Fruit fly (Drosophila melanogaster) S2 (cell line): ENCODE data around the gene RpLP1.
A peak's percentile ranks its signal among the peaks of the same experiment; 100 is the strongest.

Source experiments
- CG8478 ChIP-seq: fragments of >200 bp; optimal IDR thresholded peaks from 2 replicates; lab custom pipeline; 2018
- CTCF ChIP-seq, 2 experiments: fragments of >200 bp; optimal IDR thresholded peaks; 2 replicates each; lab custom pipeline; 2018

Gene RpLP1

DNA sequence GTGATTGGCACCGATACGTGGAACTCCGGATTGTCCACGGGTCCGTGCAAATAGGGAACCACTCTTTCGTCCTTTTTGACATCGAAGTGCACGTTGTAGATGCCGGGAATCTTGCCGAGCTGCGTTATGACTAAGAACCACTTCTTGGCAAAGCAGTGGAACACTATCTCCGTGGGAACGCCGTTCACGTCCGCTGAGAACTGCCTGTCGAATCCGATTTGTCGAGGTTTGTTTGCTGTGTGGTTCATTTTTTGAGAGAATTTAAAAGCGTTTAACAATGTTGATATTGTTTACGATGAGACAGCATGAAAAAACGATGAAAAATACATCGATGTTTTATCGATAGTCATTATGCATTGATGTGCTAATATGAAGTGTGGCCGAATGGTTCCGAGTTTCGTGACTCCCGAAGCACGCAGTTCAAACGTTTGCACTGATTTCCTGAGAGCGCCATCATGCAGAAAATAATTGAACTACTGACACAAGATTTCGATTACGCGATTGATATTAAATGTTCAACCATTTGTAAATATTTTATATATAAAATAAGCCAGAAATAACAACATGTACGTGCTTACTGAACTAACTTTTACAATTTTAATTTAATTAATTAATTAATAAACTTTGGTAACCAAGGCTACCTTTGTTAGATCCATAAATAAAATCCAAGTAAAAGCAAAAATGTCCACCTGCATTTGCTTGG lies 1.5 kb downstream of the RpLP1 start, which contains the start of the genes CG11885 and CG13692:
Gene CG11885, minus strand, starts transcription at position 332 of the 703 bp plus-strand sequence.
Gene CG13692, plus strand, starts transcription at position 653 of the 703 bp plus-strand sequence.
- TF ChIP-seq CTCF (optimal IDR thresholded peaks at IDR 0.05; lab: Kevin White, UChicago) (peak; percentile 92 to 94), CG8478 (lab: Kevin White, UChicago) (no peak)

- no peak for TF ChIP-seq CG8478 (lab: Kevin White, UChicago)
- no peak for TF ChIP-seq CTCF (optimal IDR thresholded peaks at IDR 0.05; lab: Kevin White, UChicago)
Observed at dm6 chr2L:422573-422972, 2.8 kb downstream of the RpLP1 start, which contains the start of gene BBS8. Gene BBS8, plus strand, starts transcription at chr2L:422873.

DNA sequence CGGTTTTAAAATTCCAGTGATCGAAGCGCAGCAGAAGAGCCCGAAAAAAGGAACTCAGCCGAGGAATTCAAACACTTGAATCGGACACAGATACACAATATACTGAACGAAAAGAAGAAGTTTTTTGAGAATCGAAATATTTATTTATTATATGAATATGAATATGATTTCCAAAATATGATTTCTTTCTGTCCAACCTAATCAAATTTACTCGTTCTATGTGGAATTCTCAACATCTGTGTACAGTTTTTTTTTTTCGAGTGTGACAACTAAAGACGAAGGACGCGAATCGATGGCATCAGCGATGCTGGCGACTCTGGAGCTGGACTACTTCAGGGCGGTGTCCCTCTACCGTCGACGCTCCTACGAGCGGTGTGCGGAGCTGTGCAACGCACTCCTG lies 3.4 kb downstream of the RpLP1 start:
- TF ChIP-seq CTCF (optimal IDR thresholded peaks at IDR 0.05; lab: Kevin White, UChicago) (no peak), CG8478 (lab: Kevin White, UChicago) (no peak)

DNA sequence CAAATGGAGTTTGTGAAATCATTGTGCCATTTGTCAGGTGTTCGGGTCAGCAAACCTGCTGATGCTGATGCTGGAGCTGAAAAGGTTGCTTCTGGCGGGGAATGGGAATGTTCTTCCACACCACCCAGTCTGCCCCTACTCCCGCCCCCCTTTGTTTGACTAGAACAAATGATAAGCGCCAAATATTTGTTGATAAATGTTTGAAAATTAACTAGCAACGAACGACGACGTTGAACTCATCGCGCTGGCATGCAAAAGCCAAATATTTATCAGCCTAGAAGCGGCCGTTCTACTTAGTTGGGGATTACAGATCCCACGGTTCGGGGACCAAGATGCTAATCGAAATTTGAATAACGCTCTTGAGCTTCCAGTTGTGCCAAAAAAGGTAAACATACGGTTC lies 5.7 kb downstream of the RpLP1 start:
- TF ChIP-seq CG8478 (lab: Kevin White, UChicago), result no peak
- no peak for TF ChIP-seq CTCF (optimal IDR thresholded peaks at IDR 0.05; lab: Kevin White, UChicago)

- TF ChIP-seq CG8478 (lab: Kevin White, UChicago) (no peak), CTCF (optimal IDR thresholded peaks at IDR 0.05; lab: Kevin White, UChicago) (no peak)
Observed at dm6 chr2L:426449-426848, 6.7 kb downstream of the RpLP1 start.

dm6 chr2L:427338-428234 lies 7.8 kb downstream of the RpLP1 start:
- TF ChIP-seq CG8478 (lab: Kevin White, UChicago), result no peak
- TF ChIP-seq CTCF (optimal IDR thresholded peaks at IDR 0.05; lab: Kevin White, UChicago), result no peak

DNA sequence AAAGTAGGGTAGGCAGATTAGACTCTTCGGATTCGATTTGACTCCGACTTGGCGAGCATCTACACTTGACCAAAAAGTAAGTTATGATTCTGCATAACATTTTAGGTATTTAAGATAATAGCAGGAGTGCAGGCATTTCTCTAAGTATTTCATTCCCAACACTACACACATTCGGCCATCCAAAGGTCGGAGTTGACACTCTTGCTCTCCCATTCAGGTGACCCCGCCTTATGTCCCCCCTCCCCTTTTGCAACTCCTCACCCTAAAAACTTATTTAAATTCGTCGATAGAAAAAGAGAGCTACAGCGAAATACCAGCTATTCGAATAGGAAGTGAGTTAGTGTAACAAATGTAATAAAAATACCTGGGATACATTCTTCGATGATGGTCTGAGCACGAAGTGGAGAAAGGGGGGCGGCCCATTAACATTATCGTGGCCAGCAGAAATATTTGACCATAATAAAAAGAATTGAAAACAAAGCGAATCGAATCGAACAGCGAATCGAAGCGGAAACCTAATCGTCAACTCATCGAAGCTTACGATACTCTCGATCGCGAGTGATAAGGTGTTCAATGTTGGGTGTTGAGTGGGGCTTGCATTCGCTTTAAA lies 8.7 kb downstream of the RpLP1 start:
- TF ChIP-seq CG8478 (lab: Kevin White, UChicago) (no peak), CTCF (optimal IDR thresholded peaks at IDR 0.05; lab: Kevin White, UChicago) (no peak)

DNA sequence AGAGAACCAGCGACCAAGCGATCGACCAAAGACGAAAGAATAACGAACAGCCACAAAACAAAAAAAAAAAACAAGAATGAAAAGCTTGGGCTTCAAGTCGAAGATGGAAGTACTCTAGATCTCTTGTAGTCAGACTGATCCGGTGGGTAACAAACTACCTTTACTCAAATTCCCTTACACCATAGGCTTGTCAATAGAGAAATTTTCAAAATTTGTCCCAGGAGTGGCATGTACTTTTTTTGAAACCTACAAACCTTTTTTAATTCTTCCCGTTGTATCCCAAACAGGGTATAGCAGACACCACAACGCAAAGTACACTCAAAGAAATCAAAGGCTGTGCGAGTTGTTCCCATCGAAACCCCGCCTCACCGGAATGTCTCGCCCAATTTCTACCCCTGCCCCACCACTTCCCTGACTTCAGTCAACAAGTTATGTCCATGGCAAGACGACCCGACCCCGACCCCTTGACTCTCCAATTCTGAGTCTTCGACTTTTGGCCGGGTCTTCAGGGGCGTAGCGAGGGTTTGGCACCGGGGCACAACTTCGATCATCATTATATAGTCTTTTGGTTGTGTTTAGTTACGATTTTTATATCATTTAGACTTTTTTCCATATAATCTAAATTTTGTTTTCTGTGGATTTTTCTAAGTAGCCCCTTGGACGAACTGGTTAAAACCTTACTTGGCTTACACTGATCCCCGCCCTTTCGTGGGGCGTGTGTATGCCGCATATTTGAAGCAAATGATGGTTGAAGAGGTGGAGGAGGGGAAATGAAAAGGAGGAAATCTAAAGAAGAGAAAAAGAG lies 10.1 kb downstream of the RpLP1 start:
- TF ChIP-seq CG8478 (lab: Kevin White, UChicago), result no peak
- TF ChIP-seq CTCF (optimal IDR thresholded peaks at IDR 0.05; lab: Kevin White, UChicago), result no peak

DNA sequence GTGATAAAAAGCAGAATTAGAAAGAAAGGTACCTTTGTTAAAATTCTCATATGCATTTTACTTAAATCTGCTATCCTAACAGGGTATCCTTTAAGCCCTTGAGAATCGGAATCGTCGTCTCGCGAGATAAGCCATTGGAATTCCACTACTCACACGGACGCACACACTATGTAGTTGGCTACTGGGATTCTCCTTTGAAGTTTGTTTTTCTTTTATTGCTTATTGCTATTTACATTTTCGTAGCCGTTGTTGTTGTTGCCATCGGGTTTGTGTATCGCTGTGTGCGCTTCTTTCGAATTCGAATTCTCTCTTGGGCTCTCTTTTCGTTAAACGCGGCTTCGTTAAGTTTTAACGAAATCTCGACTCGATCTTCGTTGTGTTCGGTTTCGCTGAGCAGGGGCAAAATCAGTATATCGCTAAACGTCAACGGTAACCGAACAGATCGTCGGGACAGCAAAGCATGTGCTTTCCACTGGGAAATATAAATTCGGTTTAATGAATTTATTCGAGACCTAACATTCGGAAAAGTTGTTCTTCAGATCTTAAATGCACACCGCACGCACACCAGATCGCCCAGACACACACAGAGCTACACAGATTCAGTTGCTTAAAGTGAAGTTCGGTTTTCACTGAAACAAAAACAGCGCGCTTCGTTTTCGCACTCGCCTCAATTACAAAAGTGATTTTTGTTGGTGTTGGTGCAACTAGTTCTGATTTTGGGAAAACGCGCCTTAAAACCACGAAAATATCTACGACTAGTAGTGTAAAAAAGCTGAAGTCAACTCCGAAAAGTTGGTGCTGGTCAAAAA lies 11.3 kb downstream of the RpLP1 start, which contains the start of gene ex:
Gene ex, plus strand, starts transcription at position 408 of the 809 bp plus-strand sequence.
- TF ChIP-seq CG8478 (lab: Kevin White, UChicago) (no peak), CTCF (optimal IDR thresholded peaks at IDR 0.05; lab: Kevin White, UChicago) (peak in 1 of 2 experiments; percentile 24)

- TF ChIP-seq CTCF (optimal IDR thresholded peaks at IDR 0.05; lab: Kevin White, UChicago) (no peak), CG8478 (lab: Kevin White, UChicago) (no peak)
Observed at dm6 chr2L:431629-431984, 11.9 kb downstream of the RpLP1 start.

- TF ChIP-seq CG8478 (lab: Kevin White, UChicago), result no peak
- TF ChIP-seq CTCF (optimal IDR thresholded peaks at IDR 0.05; lab: Kevin White, UChicago), result no peak
Observed at dm6 chr2L:432119-432518, 12.4 kb downstream of the RpLP1 start.

dm6 chr2L:434439-434838 lies 14.7 kb downstream of the RpLP1 start:
- no peak for TF ChIP-seq CTCF (optimal IDR thresholded peaks at IDR 0.05; lab: Kevin White, UChicago)
- TF ChIP-seq CG8478 (lab: Kevin White, UChicago), result no peak

DNA sequence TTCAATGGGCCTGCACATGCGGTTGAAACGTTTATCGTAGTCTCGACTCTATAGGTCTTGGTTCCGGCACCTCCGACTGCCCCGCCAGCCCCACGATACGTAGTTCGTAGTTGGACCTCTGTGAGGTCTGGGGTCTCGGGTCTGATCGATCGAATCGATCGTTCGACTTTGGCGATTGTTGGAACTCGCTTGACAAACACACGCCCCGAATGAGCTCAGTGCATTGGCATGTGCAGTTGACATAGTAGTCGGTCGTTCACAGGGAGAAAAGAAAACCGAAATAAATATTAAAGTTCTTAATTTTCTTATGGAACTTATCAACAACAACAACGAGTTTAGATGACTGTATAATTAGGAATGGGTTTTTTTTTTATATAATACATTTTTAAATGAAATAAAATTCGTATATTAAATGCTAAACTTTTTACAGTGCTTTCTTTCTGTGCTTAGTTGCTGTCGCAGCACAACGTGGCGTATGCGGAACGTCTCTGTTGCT lies 15.6 kb downstream of the RpLP1 start:
- no peak for TF ChIP-seq CTCF (optimal IDR thresholded peaks at IDR 0.05; lab: Kevin White, UChicago)
- TF ChIP-seq CG8478 (lab: Kevin White, UChicago), result no peak
